Worm (Caenorhabditis elegans) whole organism, L3 larva: ENCODE results near the gene Y77E11A.23.

Source experiments
- aly-2 ChIP-seq: fragments of 150-350 bp; optimal IDR thresholded peaks from 2 replicates; lab custom pipeline; 2014; ENCODE audit warnings: missing biosample characterization, missing genetic modification characterization
- fos-1 ChIP-seq: fragments of 150-350 bp; optimal IDR thresholded peaks from 2 replicates; lab custom pipeline; 2014; ENCODE audit warnings: missing biosample characterization, missing genetic modification characterization
- jun-1 ChIP-seq: fragments of 150-350 bp; optimal IDR thresholded peaks from 2 replicates; lab custom pipeline; 2014; ENCODE audit warnings: missing biosample characterization, missing genetic modification reagents, missing genetic modification characterization
- zag-1 ChIP-seq: fragments of 150-350 bp; optimal IDR thresholded peaks from 2 replicates; lab custom pipeline; 2014; ENCODE audit warnings: missing biosample characterization, missing genetic modification characterization

DNA sequence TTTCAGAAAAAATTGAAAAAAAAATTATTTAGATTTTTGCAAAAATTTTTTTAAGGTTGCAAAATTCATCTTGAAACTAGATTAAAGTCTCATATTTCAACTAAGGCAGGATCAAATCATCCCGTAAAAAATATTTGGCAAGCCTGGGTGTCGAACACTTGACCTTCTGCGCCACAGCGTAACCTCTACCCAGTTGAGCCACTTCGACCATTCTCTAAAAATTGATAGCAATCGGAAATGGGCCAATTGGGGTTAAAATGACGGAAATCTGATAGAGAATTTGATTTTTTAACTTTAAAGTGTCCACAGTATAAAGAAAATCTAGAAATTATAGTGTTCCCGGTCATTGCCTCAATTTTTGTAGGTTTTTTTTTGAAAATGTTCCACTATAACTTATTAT lies 40.1 kb downstream of the Y77E11A.23 start:
- TF ChIP-seq fos-1 (no peak), zag-1 (tag; lab: Kevin White, UChicago) (no peak), jun-1 (tag; lab: Kevin White, UChicago) (no peak), aly-2 (no peak)
